Worm (Caenorhabditis elegans) whole organism, L4 larva: ENCODE results near the gene exl-1.

Source experiments
- lin-39 ChIP-seq: fragments of 150-350 bp; optimal IDR thresholded peaks from 2 replicates; lab custom pipeline; 2014; ENCODE audit warnings: missing biosample characterization, missing genetic modification reagents, missing genetic modification characterization
- skn-1 ChIP-seq: fragments of 150-350 bp; optimal IDR thresholded peaks from 2 replicates; lab custom pipeline; 2014; ENCODE audit warnings: missing biosample characterization, missing genetic modification characterization

DNA sequence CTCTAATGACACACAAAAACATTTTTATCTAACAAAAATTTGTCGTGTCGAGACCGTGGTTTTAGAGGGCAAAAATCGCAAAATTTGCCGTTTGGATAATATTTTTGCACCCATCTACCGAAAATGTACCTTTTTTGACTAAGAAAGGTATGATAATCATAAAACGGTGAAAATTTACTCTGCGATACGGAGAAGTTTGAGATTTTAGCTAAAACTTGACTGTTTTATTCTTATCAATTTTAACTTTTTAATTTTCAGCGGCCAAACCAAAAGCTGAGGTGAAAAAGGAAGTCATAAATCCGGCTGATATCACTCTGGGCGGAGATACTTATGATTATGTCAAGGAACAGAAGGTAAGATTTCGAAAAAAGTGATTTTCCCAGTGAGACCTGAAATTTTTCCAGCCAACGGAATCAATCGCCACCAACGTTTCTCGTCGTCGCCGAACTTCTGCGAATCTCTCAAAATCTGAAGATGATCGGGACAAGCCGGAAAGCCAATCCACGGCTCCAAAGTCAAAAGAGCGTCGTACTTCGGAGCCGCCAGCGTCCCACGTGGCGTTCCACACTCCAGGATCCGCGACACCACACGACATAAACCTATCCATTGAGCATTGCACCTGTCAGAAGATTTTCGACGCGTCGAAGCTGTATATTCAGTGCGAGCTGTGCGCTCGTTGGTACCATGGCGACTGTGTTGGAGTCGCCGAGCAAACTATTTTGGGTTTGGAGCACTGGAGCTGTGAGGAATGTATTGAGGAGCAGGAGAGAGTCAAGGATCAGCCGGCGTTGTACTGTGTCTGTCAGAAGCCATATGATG is 6.9 kb downstream of the exl-1 start:
- TF ChIP-seq skn-1 (tag; lab: Kevin White, UChicago) (no peak), lin-39 (tag; lab: Kevin White, UChicago) (no peak)
